Fruit fly (Drosophila melanogaster) whole organism: ENCODE measurements around the gene Doa.

Experiments used
- CG8478 ChIP-seq: fragments of >200 bp; optimal IDR thresholded peaks from 2 replicates; lab custom pipeline; 2018; ENCODE audit warnings: inconsistent platforms
- Dll ChIP-seq: fragments of >200 bp; optimal IDR thresholded peaks from 2 replicates; lab custom pipeline; 2017
- EcR ChIP-seq, 2 experiments: fragments of >200 bp; optimal IDR thresholded peaks; 2 replicates each; lab custom pipeline; 2017; ENCODE audit warnings: missing biosample characterization in 2 of 2, missing genetic modification characterization in 2 of 2, missing genetic modification reagents in 2 of 2
- pan ChIP-seq: fragments of >200 bp; optimal IDR thresholded peaks from 2 replicates; lab custom pipeline; 2017
- psq ChIP-seq: fragments of >200 bp; optimal IDR thresholded peaks from 2 replicates; lab custom pipeline; 2017
- usp ChIP-seq: fragments of >200 bp; optimal IDR thresholded peaks from 2 replicates; lab custom pipeline; 2017; ENCODE audit warnings: missing biosample characterization, missing genetic modification characterization, mixed read lengths

DNA sequence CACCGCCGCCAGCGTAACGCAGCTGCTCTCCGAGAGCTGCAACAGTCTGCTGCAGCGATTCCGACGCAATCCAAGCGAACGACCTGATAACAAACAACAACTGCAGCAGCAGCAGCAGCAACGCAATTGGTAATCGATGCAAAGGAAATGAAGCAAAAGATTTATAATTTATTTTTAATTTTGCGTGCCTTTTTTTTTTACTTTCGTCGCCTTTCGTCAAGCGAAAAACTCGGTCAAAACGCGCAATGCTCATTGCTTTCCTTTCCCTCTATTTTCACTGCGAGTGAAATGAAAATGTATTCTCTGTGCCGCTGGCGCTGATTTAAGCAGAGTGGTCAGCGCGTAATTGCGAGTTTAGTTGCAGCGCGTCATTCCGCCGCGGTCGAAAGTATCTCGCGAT lies 25.2 kb downstream of the Doa start:
- no peak for TF ChIP-seq pan (lab: Kevin White, UChicago)
- no peak for TF ChIP-seq EcR (GFP tag; optimal IDR thresholded peaks at IDR 0.05; lab: Kevin White, UChicago)
- no peak for TF ChIP-seq psq (lab: Kevin White, UChicago)
- TF ChIP-seq usp = no peak
- TF ChIP-seq Dll = no peak
- no peak for TF ChIP-seq CG8478 (lab: Kevin White, UChicago)
